Worm (Caenorhabditis elegans) whole organism, midembryonic: ENCODE measurements around the gene Y39D8A.1.

Experiments used
- cog-1 ChIP-seq: sonication (generic microtip); optimal IDR thresholded peaks from 2 replicates; lab custom pipeline; 2016; ENCODE audit warnings: missing genetic modification characterization, missing compliant biosample characterization
- flt-1 ChIP-seq: fragments of 200-800 bp; sonication (Bioruptor generic); IDR thresholded peaks from 2 replicates; pipeline ENCODE4 v1.3.6; 2022; ENCODE audit warnings: missing genetic modification characterization, missing compliant biosample characterization
- ztf-23 ChIP-seq: fragments of 200-800 bp; sonication (Bioruptor generic); IDR thresholded peaks from 2 replicates; pipeline ENCODE4 v1.3.6; 2022; ENCODE audit warnings: missing genetic modification reagents, missing genetic modification characterization, missing compliant biosample characterization
- ztf-29 ChIP-seq: fragments of 200-800 bp; sonication (Bioruptor generic); IDR thresholded peaks from 2 replicates; pipeline ENCODE4 v1.3.6; 2022; ENCODE audit warnings: missing genetic modification reagents, missing genetic modification characterization, missing compliant biosample characterization

DNA sequence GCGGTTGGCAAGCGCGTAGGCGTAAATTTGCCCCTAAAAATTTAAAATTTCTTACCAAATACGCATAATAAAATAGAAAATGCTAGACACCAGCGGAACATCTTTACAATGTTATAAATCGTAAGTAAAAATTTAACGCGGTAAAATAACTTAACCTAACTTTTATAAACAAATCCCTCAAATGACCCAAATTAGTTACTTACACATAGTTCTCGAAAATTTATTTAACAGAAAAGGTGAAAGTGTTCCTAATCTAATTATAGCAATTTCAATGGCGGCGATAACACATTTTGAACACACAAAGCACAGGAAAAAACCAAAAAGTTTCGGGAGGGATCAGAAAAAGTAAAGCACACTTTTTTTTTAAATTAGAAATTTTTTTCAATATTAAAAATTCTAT is 38.3 kb upstream of the Y39D8A.1 start, which contains the start of gene mltn-8:
- TF ChIP-seq ztf-23 (GFP tag; lab: Robert Waterston, UW): no peak
- TF ChIP-seq cog-1 (tag; lab: Kevin White, UChicago): no peak
- no peak for TF ChIP-seq ztf-29 (GFP tag; lab: Robert Waterston, UW)
- TF ChIP-seq flt-1: no peak
